Worm (Caenorhabditis elegans) whole organism, L3 larva: ENCODE measurements around the gene sphk-1.

Source experiments
- ZK546.5 ChIP-seq: sonication (generic microtip); optimal IDR thresholded peaks from 2 replicates; lab custom pipeline; 2017; ENCODE audit warnings: missing biosample characterization, missing genetic modification characterization
- aly-2 ChIP-seq: fragments of 150-350 bp; optimal IDR thresholded peaks from 2 replicates; lab custom pipeline; 2014; ENCODE audit warnings: missing biosample characterization, missing genetic modification characterization
- ceh-16 ChIP-seq: sonication (generic microtip); optimal IDR thresholded peaks from 2 replicates; lab custom pipeline; 2017; ENCODE audit warnings: missing biosample characterization, missing genetic modification characterization
- ceh-28 ChIP-seq: fragments of 150-350 bp; optimal IDR thresholded peaks from 2 replicates; lab custom pipeline; 2014; ENCODE audit warnings: missing biosample characterization, missing genetic modification reagents, missing genetic modification characterization
- ceh-82 ChIP-seq: fragments of 150-350 bp; optimal IDR thresholded peaks from 2 replicates; lab custom pipeline; 2014; ENCODE audit warnings: missing biosample characterization, missing genetic modification characterization
- ceh-9 ChIP-seq: sonication (generic microtip); optimal IDR thresholded peaks from 2 replicates; lab custom pipeline; 2018; ENCODE audit warnings: missing biosample characterization, missing genetic modification characterization
- egl-27 ChIP-seq: sonication (generic microtip); optimal IDR thresholded peaks from 4 replicates; lab custom pipeline; 2017; ENCODE audit warnings: missing biosample characterization, missing genetic modification reagents, missing genetic modification characterization
- egl-5 ChIP-seq: fragments of 150-350 bp; optimal IDR thresholded peaks from 2 replicates; lab custom pipeline; 2017; ENCODE audit warnings: missing biosample characterization, missing genetic modification reagents, missing genetic modification characterization, inconsistent platforms
- elt-1 ChIP-seq: fragments of 150-350 bp; optimal IDR thresholded peaks from 2 replicates; lab custom pipeline; 2014; ENCODE audit warnings: missing biosample characterization, missing genetic modification characterization
- elt-2 ChIP-seq: sonication (generic microtip); optimal IDR thresholded peaks from 2 replicates; lab custom pipeline; 2016; ENCODE audit warnings: missing genetic modification reagents, mild to moderate bottlenecking, missing genetic modification characterization, missing compliant biosample characterization
- fkh-2 ChIP-seq: fragments of 150-350 bp; optimal IDR thresholded peaks from 2 replicates; lab custom pipeline; 2014; ENCODE audit warnings: missing biosample characterization, missing genetic modification reagents, missing genetic modification characterization
- fos-1 ChIP-seq: fragments of 150-350 bp; optimal IDR thresholded peaks from 2 replicates; lab custom pipeline; 2014; ENCODE audit warnings: missing biosample characterization, missing genetic modification characterization
- hmg-11 ChIP-seq: sonication (generic microtip); optimal IDR thresholded peaks from 2 replicates; lab custom pipeline; 2016; ENCODE audit warnings: missing genetic modification characterization, missing compliant biosample characterization
- jun-1 ChIP-seq: fragments of 150-350 bp; optimal IDR thresholded peaks from 2 replicates; lab custom pipeline; 2014; ENCODE audit warnings: missing biosample characterization, missing genetic modification reagents, missing genetic modification characterization
- lin-39 ChIP-seq: fragments of 150-350 bp; optimal IDR thresholded peaks from 2 replicates; lab custom pipeline; 2018; ENCODE audit warnings: missing biosample characterization, missing genetic modification reagents, missing genetic modification characterization
- lsy-12 ChIP-seq: sonication (generic microtip); optimal IDR thresholded peaks from 2 replicates; lab custom pipeline; 2016; ENCODE audit warnings: mild to moderate bottlenecking, missing genetic modification characterization, missing compliant biosample characterization
- mdl-1 ChIP-seq: fragments of 150-350 bp; optimal IDR thresholded peaks from 2 replicates; lab custom pipeline; 2014; ENCODE audit warnings: missing biosample characterization, missing genetic modification characterization
- nfya-1 ChIP-seq: sonication (generic microtip); optimal IDR thresholded peaks from 2 replicates; lab custom pipeline; 2017; ENCODE audit warnings: missing genetic modification characterization, mild to moderate bottlenecking, missing compliant biosample characterization, antibody characterized with exemption, moderate library complexity; ENCODE audit not compliant: insufficient read depth
- nhr-11 ChIP-seq: fragments of 150-350 bp; optimal IDR thresholded peaks from 2 replicates; lab custom pipeline; 2014; ENCODE audit warnings: missing biosample characterization, missing genetic modification characterization
- nhr-12 ChIP-seq: fragments of 150-350 bp; optimal IDR thresholded peaks from 2 replicates; lab custom pipeline; 2014; ENCODE audit warnings: missing biosample characterization, missing genetic modification characterization
- nhr-23 ChIP-seq: fragments of 150-350 bp; optimal IDR thresholded peaks from 2 replicates; lab custom pipeline; 2014; ENCODE audit warnings: missing biosample characterization, missing genetic modification reagents, missing genetic modification characterization
- nhr-237 ChIP-seq: fragments of 150-350 bp; optimal IDR thresholded peaks from 2 replicates; lab custom pipeline; 2014; ENCODE audit warnings: missing biosample characterization, missing genetic modification characterization
- nhr-28 ChIP-seq: fragments of 150-350 bp; optimal IDR thresholded peaks from 2 replicates; lab custom pipeline; 2014; ENCODE audit warnings: missing biosample characterization, missing genetic modification characterization
- nhr-43 ChIP-seq: sonication (generic microtip); optimal IDR thresholded peaks from 2 replicates; lab custom pipeline; 2016; ENCODE audit warnings: mild to moderate bottlenecking, missing genetic modification characterization, missing compliant biosample characterization; ENCODE audit not compliant: poor library complexity, severe bottlenecking
- nhr-67 ChIP-seq: fragments of 150-350 bp; optimal IDR thresholded peaks from 2 replicates; lab custom pipeline; 2014; ENCODE audit warnings: missing biosample characterization, missing genetic modification characterization
- nhr-76 ChIP-seq: fragments of 150-350 bp; sonication (generic microtip); optimal IDR thresholded peaks from 5 replicates; lab custom pipeline; 2014; ENCODE audit warnings: missing biosample characterization, missing genetic modification characterization
- nhr-77 ChIP-seq: fragments of 150-350 bp; optimal IDR thresholded peaks from 2 replicates; lab custom pipeline; 2014; ENCODE audit warnings: missing biosample characterization, missing genetic modification characterization
- pqm-1 ChIP-seq: fragments of 150-350 bp; optimal IDR thresholded peaks from 2 replicates; lab custom pipeline; 2017; ENCODE audit warnings: missing biosample characterization, missing genetic modification characterization, inconsistent platforms
- sea-2 ChIP-seq: fragments of 150-350 bp; sonication (generic microtip); optimal IDR thresholded peaks from 4 replicates; lab custom pipeline; 2014; ENCODE audit warnings: missing biosample characterization, missing genetic modification reagents, missing genetic modification characterization
- skn-1 ChIP-seq: fragments of 150-350 bp; optimal IDR thresholded peaks from 2 replicates; lab custom pipeline; 2014; ENCODE audit warnings: missing biosample characterization, missing genetic modification characterization
- snpc-4 ChIP-seq: fragments of 150-350 bp; optimal IDR thresholded peaks from 2 replicates; lab custom pipeline; 2014; ENCODE audit warnings: missing biosample characterization, missing genetic modification characterization
- unc-39 ChIP-seq: sonication (generic microtip); optimal IDR thresholded peaks from 4 replicates; lab custom pipeline; 2017; ENCODE audit warnings: missing biosample characterization, missing genetic modification characterization
- zag-1 ChIP-seq: fragments of 150-350 bp; optimal IDR thresholded peaks from 2 replicates; lab custom pipeline; 2014; ENCODE audit warnings: missing biosample characterization, missing genetic modification characterization
- ztf-11 ChIP-seq: fragments of 150-350 bp; optimal IDR thresholded peaks from 2 replicates; lab custom pipeline; 2014; ENCODE audit warnings: missing biosample characterization, missing genetic modification characterization

Gene sphk-1

DNA sequence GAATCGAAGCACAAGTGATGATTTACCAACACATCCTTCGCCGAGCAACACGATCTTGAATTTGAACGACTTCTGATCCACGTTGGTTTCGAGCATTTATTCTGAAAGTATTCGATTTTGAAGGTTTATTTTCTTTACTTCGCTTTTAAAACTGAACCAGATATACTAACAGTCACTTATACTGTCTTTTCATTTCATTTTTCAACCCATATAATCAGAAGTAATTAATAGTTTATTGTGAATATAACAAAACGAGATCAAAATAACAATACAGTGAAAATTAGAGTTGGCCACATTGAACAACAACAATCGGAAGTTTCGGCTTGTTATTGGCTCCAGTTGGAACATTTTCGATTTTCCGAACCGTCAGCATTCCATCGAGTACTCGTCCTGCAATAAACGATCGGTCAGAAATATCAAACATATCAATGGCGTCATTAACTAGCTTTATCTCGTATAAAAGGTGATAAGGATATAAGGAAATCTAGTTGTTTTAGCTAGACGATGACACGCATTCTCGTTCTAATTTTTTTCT, 13.5 kb upstream of the sphk-1 start, which contains the start of the genes rab-21 and T01B7.13:
rab-21 (minus strand) TSS at position 101 of the 535 bp plus-strand sequence.
T01B7.13 (plus strand) TSS at position 485 of the 535 bp plus-strand sequence.
- TF ChIP-seq nhr-12, result no peak
- no peak for TF ChIP-seq egl-27 (tag; lab: Kevin White, UChicago)
- TF ChIP-seq ZK546.5 (tag; lab: Kevin White, UChicago), result no peak
- TF ChIP-seq nhr-76, result no peak
- no peak for TF ChIP-seq nhr-77 (tag; lab: Kevin White, UChicago)
- no peak for TF ChIP-seq ceh-9
- no peak for TF ChIP-seq lsy-12
- TF ChIP-seq pqm-1 (tag; lab: Kevin White, UChicago), result no peak
- no peak for TF ChIP-seq nhr-67 (tag; lab: Kevin White, UChicago)

DNA sequence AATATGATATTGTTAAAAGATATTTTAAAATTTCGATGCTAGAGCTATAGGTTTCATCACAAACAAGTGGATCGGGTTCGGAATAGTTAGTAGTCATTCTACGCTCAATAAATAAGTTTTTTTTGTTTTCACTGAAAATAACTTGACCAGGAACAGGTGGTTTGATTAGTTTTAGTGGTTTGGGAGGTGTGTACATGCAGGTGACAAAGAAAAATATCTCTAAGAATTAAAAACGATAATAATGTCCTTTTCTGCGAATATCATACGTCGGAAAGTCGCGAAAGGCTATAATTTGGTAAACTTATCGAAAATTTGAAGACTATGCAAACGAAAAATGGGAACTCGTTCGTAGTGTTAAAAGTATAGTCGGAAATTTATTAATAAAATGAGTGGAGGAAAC, 8.8 kb upstream of the sphk-1 start, which contains the start of gene srg-15:
srg-15 (minus strand) TSS at position 101 of the 400 bp plus-strand sequence.
- TF ChIP-seq lin-39 (tag; lab: Kevin White, UChicago) (no peak), skn-1 (no peak), nhr-23 (tag; lab: Kevin White, UChicago) (no peak), nhr-28 (tag; lab: Kevin White, UChicago) (no peak), ceh-16 (tag; lab: Kevin White, UChicago) (no peak), snpc-4 (tag; lab: Kevin White, UChicago) (no peak), pqm-1 (tag; lab: Kevin White, UChicago) (no peak), nhr-76 (no peak), fkh-2 (tag; lab: Kevin White, UChicago) (no peak), zag-1 (tag; lab: Kevin White, UChicago) (no peak), ztf-11 (tag; lab: Kevin White, UChicago) (no peak), nhr-67 (tag; lab: Kevin White, UChicago) (no peak)

ce11 chrII:8707024-8707423, 5.6 kb upstream of the sphk-1 start, which contains the start of gene cup-16:
cup-16 (plus strand) TSS chrII:8707155.
- TF ChIP-seq nhr-43 (tag; lab: Kevin White, UChicago) (peak; percentile 19), ztf-11 (tag; lab: Kevin White, UChicago) (no peak), nhr-11 (tag; lab: Kevin White, UChicago) (peak; percentile 25), pqm-1 (tag; lab: Kevin White, UChicago) (no peak), elt-2 (tag; lab: Kevin White, UChicago) (peak; percentile 19), nfya-1 (tag; lab: Kevin White, UChicago) (peak; percentile 18), nhr-12 (no peak)

- TF ChIP-seq pqm-1 (tag; lab: Kevin White, UChicago), result peak; percentile 50
- TF ChIP-seq egl-5 (tag; lab: Kevin White, UChicago), result no peak
- no peak for TF ChIP-seq nhr-237
- TF ChIP-seq elt-2 (tag; lab: Kevin White, UChicago), result peak; percentile 67
- TF ChIP-seq ceh-28 (tag; lab: Kevin White, UChicago), result peak; percentile 43
- TF ChIP-seq elt-1 (tag; lab: Kevin White, UChicago), result no peak
Observed at ce11 chrII:8704413-8704874, 3.0 kb upstream of the sphk-1 start, which contains the start of gene prx-5. prx-5 (plus strand) TSS chrII:8704824.

ce11 chrII:8703729-8704128, 2.3 kb upstream of the sphk-1 start, which contains the start of gene ceh-7:
ceh-7 (minus strand) TSS chrII:8703829.
- TF ChIP-seq mdl-1 (tag; lab: Kevin White, UChicago) (no peak), fos-1 (tag; lab: Kevin White, UChicago) (no peak), nhr-237 (no peak), sea-2 (no peak), fkh-2 (tag; lab: Kevin White, UChicago) (no peak), ceh-28 (tag; lab: Kevin White, UChicago) (no peak), nhr-67 (tag; lab: Kevin White, UChicago) (no peak), nhr-76 (no peak), elt-1 (tag; lab: Kevin White, UChicago) (no peak), jun-1 (no peak), aly-2 (tag; lab: Kevin White, UChicago) (no peak), nhr-11 (tag; lab: Kevin White, UChicago) (no peak), lsy-12 (no peak), hmg-11 (tag; lab: Kevin White, UChicago) (no peak), nhr-28 (tag; lab: Kevin White, UChicago) (no peak), unc-39 (no peak), elt-2 (tag; lab: Kevin White, UChicago) (no peak), egl-27 (tag; lab: Kevin White, UChicago) (no peak), ceh-82 (tag; lab: Kevin White, UChicago) (no peak)
- TF ChIP-seq, all 47 proteins: peak for 0
